Worm (Caenorhabditis elegans) whole organism, midembryonic: ENCODE results near the gene nasp-1.

Experiments used
- T22C8.4 ChIP-seq: fragments of 200-800 bp; sonication (Bioruptor generic); IDR thresholded peaks from 2 replicates; pipeline ENCODE4 v1.3.6; 2022; ENCODE audit warnings: missing genetic modification characterization, missing compliant biosample characterization
- cog-1 ChIP-seq: sonication (generic microtip); optimal IDR thresholded peaks from 2 replicates; lab custom pipeline; 2016; ENCODE audit warnings: missing genetic modification characterization, missing compliant biosample characterization
- flt-1 ChIP-seq: fragments of 200-800 bp; sonication (Bioruptor generic); IDR thresholded peaks from 2 replicates; pipeline ENCODE4 v1.3.6; 2022; ENCODE audit warnings: missing genetic modification characterization, missing compliant biosample characterization
- klf-2 ChIP-seq: fragments of 200-800 bp; sonication (Bioruptor generic); conservative IDR thresholded peaks from 2 replicates; pipeline ENCODE4 v1.3.6; 2022; ENCODE audit warnings: missing genetic modification reagents, missing genetic modification characterization, missing compliant biosample characterization
- med-1 ChIP-seq: sonication (generic microtip); optimal IDR thresholded peaks from 2 replicates; lab custom pipeline; 2017; ENCODE audit warnings: missing genetic modification characterization, mild to moderate bottlenecking, missing compliant biosample characterization, antibody characterized with exemption, missing genetic modification reagents; ENCODE audit not compliant: insufficient read depth
- ref-1 ChIP-seq: fragments of 200-800 bp; sonication (Bioruptor generic); conservative IDR thresholded peaks from 2 replicates; pipeline ENCODE4 v1.3.6; 2022; ENCODE audit warnings: missing genetic modification reagents, missing genetic modification characterization, missing compliant biosample characterization
- tab-1 ChIP-seq: fragments of 200-800 bp; sonication (Bioruptor generic); IDR thresholded peaks from 2 replicates; pipeline ENCODE4 v1.3.6; 2022; ENCODE audit warnings: missing genetic modification characterization, missing compliant biosample characterization
- ztf-23 ChIP-seq: fragments of 200-800 bp; sonication (Bioruptor generic); IDR thresholded peaks from 2 replicates; pipeline ENCODE4 v1.3.6; 2022; ENCODE audit warnings: missing genetic modification reagents, missing genetic modification characterization, missing compliant biosample characterization
- ztf-29 ChIP-seq: fragments of 200-800 bp; sonication (Bioruptor generic); IDR thresholded peaks from 2 replicates; pipeline ENCODE4 v1.3.6; 2022; ENCODE audit warnings: missing genetic modification reagents, missing genetic modification characterization, missing compliant biosample characterization

nasp-1 gene

DNA sequence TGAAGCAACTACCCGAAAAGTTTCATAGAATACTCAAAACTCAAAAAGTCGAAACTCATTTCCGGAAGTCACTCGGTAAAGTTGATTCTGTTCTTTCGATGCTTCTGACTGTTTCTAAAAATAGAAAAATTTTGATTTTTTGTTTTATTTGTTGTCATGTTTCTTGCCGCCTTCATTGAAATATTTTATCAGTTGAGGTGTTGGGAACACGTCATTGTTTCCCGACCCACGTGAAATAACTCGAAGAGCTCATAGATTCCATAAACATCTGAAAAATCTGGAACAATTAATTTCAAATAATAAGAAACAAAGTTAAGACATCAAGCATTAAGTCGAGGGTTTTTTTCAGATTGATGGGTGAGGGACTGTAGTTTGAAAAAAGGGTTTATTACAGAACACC, 48.5 kb downstream of the nasp-1 start:
- no peak for TF ChIP-seq ztf-23 (GFP tag; lab: Robert Waterston, UW)
- TF ChIP-seq klf-2 (GFP tag; lab: Robert Waterston, UW), result no peak
- TF ChIP-seq med-1 (GFP tag; lab: Kevin White, UChicago), result no peak
- no peak for TF ChIP-seq T22C8.4 (GFP tag; lab: Robert Waterston, UW)
- TF ChIP-seq ref-1 (GFP tag; lab: Robert Waterston, UW), result no peak
- no peak for TF ChIP-seq tab-1 (GFP tag; lab: Robert Waterston, UW)
- TF ChIP-seq ztf-29, result no peak
- no peak for TF ChIP-seq flt-1 (GFP tag; lab: Robert Waterston, UW)
- no peak for TF ChIP-seq cog-1

DNA sequence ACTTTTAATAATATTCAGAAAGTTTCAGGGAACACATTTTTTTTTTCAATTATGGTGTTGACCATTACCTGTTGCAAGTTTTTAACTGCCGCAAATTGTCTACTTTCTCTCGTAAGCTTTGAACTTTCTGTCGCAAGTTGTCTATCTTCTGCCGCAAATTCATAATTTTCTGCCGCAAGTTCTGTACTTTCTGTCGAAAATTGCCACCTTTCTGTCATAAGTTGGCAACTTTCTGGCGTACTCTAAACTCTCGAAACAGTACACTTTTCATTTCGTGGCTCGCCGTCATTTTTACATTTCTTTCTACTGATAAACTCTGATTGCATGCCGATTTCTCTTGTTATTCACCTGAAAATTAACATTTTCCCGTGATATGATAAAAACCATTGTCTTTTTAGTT, 49.0 kb downstream of the nasp-1 start:
- TF ChIP-seq med-1 (GFP tag; lab: Kevin White, UChicago) (no peak), ref-1 (GFP tag; lab: Robert Waterston, UW) (no peak), ztf-29 (no peak), T22C8.4 (GFP tag; lab: Robert Waterston, UW) (no peak), ztf-23 (GFP tag; lab: Robert Waterston, UW) (no peak), klf-2 (GFP tag; lab: Robert Waterston, UW) (no peak), flt-1 (GFP tag; lab: Robert Waterston, UW) (no peak), tab-1 (GFP tag; lab: Robert Waterston, UW) (no peak), cog-1 (no peak)

DNA sequence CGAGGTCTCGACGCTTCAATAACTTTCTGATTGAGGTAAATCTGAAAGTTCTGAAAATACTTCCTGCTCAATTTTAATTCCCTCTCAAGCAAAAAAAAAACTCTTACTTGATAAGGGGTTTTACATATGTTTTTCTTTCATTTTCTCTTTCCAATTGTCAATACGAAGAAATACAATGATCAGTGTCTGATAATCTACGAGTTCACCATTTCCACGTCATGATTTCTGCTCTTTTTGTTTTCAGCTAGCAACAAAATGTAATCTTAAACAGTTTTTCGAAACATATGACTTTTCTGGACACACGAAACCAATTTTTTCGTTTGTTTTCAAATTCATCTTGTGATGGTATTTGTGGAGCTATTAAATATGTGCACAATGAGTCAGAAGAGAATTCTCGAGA, 49.7 kb downstream of the nasp-1 start:
- TF ChIP-seq tab-1 (GFP tag; lab: Robert Waterston, UW) (no peak), klf-2 (GFP tag; lab: Robert Waterston, UW) (no peak), ztf-23 (GFP tag; lab: Robert Waterston, UW) (no peak), flt-1 (GFP tag; lab: Robert Waterston, UW) (no peak), cog-1 (no peak), med-1 (GFP tag; lab: Kevin White, UChicago) (no peak), ref-1 (GFP tag; lab: Robert Waterston, UW) (no peak), ztf-29 (no peak), T22C8.4 (GFP tag; lab: Robert Waterston, UW) (no peak)

DNA sequence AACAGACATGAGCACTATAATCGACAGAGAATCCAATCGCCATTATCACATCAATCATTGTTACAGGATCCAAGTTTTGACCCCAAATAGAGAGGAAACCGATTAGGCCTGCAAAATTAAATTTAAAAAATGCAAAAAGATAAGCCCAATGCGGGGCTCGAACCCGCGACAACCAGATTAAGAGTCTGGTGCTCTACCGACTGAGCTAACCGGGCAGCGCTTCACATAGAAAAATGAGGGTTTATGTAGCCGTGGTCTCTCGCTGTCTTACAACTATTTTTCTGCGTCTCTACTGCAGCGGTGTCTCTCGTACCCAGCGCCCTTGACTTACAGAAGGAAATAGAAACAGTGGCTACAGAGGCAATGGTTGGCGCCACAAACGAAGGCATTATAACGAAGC, 51.2 kb downstream of the nasp-1 start:
- TF ChIP-seq med-1 (GFP tag; lab: Kevin White, UChicago) (no peak), tab-1 (GFP tag; lab: Robert Waterston, UW) (peak; percentile 84), ztf-23 (GFP tag; lab: Robert Waterston, UW) (peak; percentile 78), klf-2 (GFP tag; lab: Robert Waterston, UW) (peak; percentile 74), ref-1 (GFP tag; lab: Robert Waterston, UW) (peak; percentile 58; the same call in 1 of the 2 replicates), T22C8.4 (GFP tag; lab: Robert Waterston, UW) (peak; percentile 60; the same call in 1 of the 2 replicates), cog-1 (no peak), ztf-29 (peak; percentile 78), flt-1 (GFP tag; lab: Robert Waterston, UW) (peak; percentile 86)
